Fruit fly (Drosophila melanogaster) whole organism, embryonic: ENCODE measurements around the gene CG2663.

Source experiments
- Bdp1 ChIP-seq: fragments of 200-800 bp; sonication (Bioruptor generic); optimal IDR thresholded peaks from 3 replicates; lab custom pipeline; 2016; ENCODE audit warnings: missing biosample characterization, missing genetic modification characterization
- C15 ChIP-seq: fragments of 200-800 bp; sonication (Bioruptor generic); IDR thresholded peaks from 3 replicates; pipeline ENCODE4 v1.3.6; 2022; ENCODE audit warnings: missing biosample characterization, missing genetic modification characterization
- CG10366 ChIP-seq: fragments of 200-800 bp; sonication (Bioruptor generic); IDR thresholded peaks from 2 replicates; pipeline ENCODE4 v1.3.6; 2022; ENCODE audit warnings: missing biosample characterization, missing genetic modification characterization
- CG10654 ChIP-seq: fragments of 200-800 bp; sonication (Bioruptor generic); optimal IDR thresholded peaks from 2 replicates; lab custom pipeline; 2016; ENCODE audit warnings: missing biosample characterization, missing genetic modification characterization
- CG12104 ChIP-seq: fragments of 200-800 bp; sonication (Bioruptor generic); optimal IDR thresholded peaks from 3 replicates; lab custom pipeline; 2016; ENCODE audit warnings: missing biosample characterization, missing genetic modification characterization
- CG14441 ChIP-seq: fragments of 200-800 bp; sonication (Bioruptor generic); IDR thresholded peaks from 2 replicates; pipeline ENCODE4 v1.3.6; 2022; ENCODE audit warnings: missing biosample characterization, missing genetic modification characterization
- CG15479 ChIP-seq: fragments of 200-800 bp; sonication (Bioruptor generic); optimal IDR thresholded peaks from 3 replicates; lab custom pipeline; 2019; ENCODE audit warnings: missing biosample characterization, mild to moderate bottlenecking, missing genetic modification characterization, moderate library complexity
- CG15696 ChIP-seq: fragments of 200-800 bp; sonication (Bioruptor generic); optimal IDR thresholded peaks from 2 replicates; lab custom pipeline; 2019; ENCODE audit warnings: missing biosample characterization, mild to moderate bottlenecking, missing genetic modification characterization, moderate library complexity
- CG17359 ChIP-seq: fragments of 200-800 bp; sonication (Bioruptor generic); optimal IDR thresholded peaks from 3 replicates; lab custom pipeline; 2018; ENCODE audit warnings: missing biosample characterization, mild to moderate bottlenecking, missing genetic modification characterization, moderate library complexity
- CG17361 ChIP-seq: fragments of 200-800 bp; sonication (Bioruptor generic); IDR thresholded peaks from 3 replicates; pipeline ENCODE4 v1.3.6; 2022; ENCODE audit warnings: missing biosample characterization, missing genetic modification characterization
- CG17829 ChIP-seq: fragments of 200-800 bp; optimal IDR thresholded peaks from 2 replicates; lab custom pipeline; 2019; ENCODE audit warnings: missing biosample characterization, mild to moderate bottlenecking, missing genetic modification characterization, moderate library complexity
- CG2875 ChIP-seq: fragments of 200-800 bp; sonication (Bioruptor generic); optimal IDR thresholded peaks from 2 replicates; lab custom pipeline; 2017; ENCODE audit warnings: missing biosample characterization, mild to moderate bottlenecking, missing genetic modification characterization, missing genetic modification reagents
- CG6254 ChIP-seq: fragments of 200-800 bp; sonication (Bioruptor generic); optimal IDR thresholded peaks from 3 replicates; lab custom pipeline; 2017; ENCODE audit warnings: mild to moderate bottlenecking, missing biosample characterization, missing genetic modification reagents, missing genetic modification characterization
- CG6765 ChIP-seq: fragments of 200-800 bp; sonication (Bioruptor generic); optimal IDR thresholded peaks from 3 replicates; lab custom pipeline; 2017; ENCODE audit warnings: missing biosample characterization, mild to moderate bottlenecking, missing genetic modification characterization
- CG8924 ChIP-seq: fragments of 200-800 bp; optimal IDR thresholded peaks from 3 replicates; lab custom pipeline; 2019; ENCODE audit warnings: missing biosample characterization, mild to moderate bottlenecking, missing genetic modification characterization, moderate library complexity
- Dbx ChIP-seq: fragments of 200-800 bp; sonication (Bioruptor generic); IDR thresholded peaks from 3 replicates; pipeline ENCODE4 v1.3.6; 2022; ENCODE audit warnings: missing biosample characterization, missing genetic modification characterization
- Dek ChIP-seq: fragments of 200-800 bp; sonication (Bioruptor generic); optimal IDR thresholded peaks from 3 replicates; lab custom pipeline; 2019; ENCODE audit warnings: missing biosample characterization, mild to moderate bottlenecking, missing genetic modification characterization, moderate library complexity
- Dll ChIP-seq: fragments of 200-800 bp; sonication (Bioruptor generic); IDR thresholded peaks from 4 replicates; pipeline ENCODE4 v1.3.6; 2022; ENCODE audit warnings: missing biosample characterization, missing genetic modification characterization; ENCODE audit not compliant: partially characterized antibody
- Doc3 ChIP-seq: fragments of 200-800 bp; sonication (Bioruptor generic); IDR thresholded peaks from 3 replicates; pipeline ENCODE4 v1.3.6; 2022; ENCODE audit warnings: missing biosample characterization, missing genetic modification characterization; ENCODE audit not compliant: partially characterized antibody
- Dp ChIP-seq: fragments of 200-800 bp; sonication (Bioruptor generic); optimal IDR thresholded peaks from 2 replicates; lab custom pipeline; 2018; ENCODE audit warnings: missing biosample characterization, mild to moderate bottlenecking, missing genetic modification characterization, moderate library complexity
- Fer2 ChIP-seq: fragments of 200-800 bp; sonication (Bioruptor generic); optimal IDR thresholded peaks from 2 replicates; lab custom pipeline; 2018; ENCODE audit warnings: missing biosample characterization, mild to moderate bottlenecking, missing genetic modification characterization, moderate library complexity
- Fer3 ChIP-seq: fragments of 200-800 bp; sonication (Bioruptor generic); optimal IDR thresholded peaks from 2 replicates; lab custom pipeline; 2018; ENCODE audit warnings: missing biosample characterization, mild to moderate bottlenecking, missing genetic modification characterization, moderate library complexity
- HLH3B ChIP-seq: fragments of 200-800 bp; sonication (Bioruptor generic); IDR thresholded peaks from 2 replicates; pipeline ENCODE4 v1.3.6; 2022; ENCODE audit warnings: missing biosample characterization, missing genetic modification characterization
- Hr51 ChIP-seq, 2 experiments: fragments of 200-800 bp; sonication (Bioruptor generic); optimal IDR thresholded peaks; 2 replicates in 1 of 2; 3 replicates in 1 of 2; lab custom pipeline; 2016 to 2018; ENCODE audit warnings: missing biosample characterization in 2 of 2, missing genetic modification characterization in 2 of 2, mild to moderate bottlenecking in 1 of 2, moderate library complexity in 1 of 2
- Max ChIP-seq: fragments of 200-800 bp; sonication (Bioruptor generic); optimal IDR thresholded peaks from 2 replicates; lab custom pipeline; 2016; ENCODE audit warnings: missing biosample characterization, mild to moderate bottlenecking, missing genetic modification characterization
- Sox100B ChIP-seq: fragments of 200-800 bp; sonication (Bioruptor generic); optimal IDR thresholded peaks from 3 replicates; lab custom pipeline; 2018; ENCODE audit warnings: missing biosample characterization, mild to moderate bottlenecking, missing genetic modification characterization
- Sox102F ChIP-seq: fragments of 200-800 bp; sonication (Bioruptor generic); optimal IDR thresholded peaks from 2 replicates; lab custom pipeline; 2018; ENCODE audit warnings: missing biosample characterization, mild to moderate bottlenecking, missing genetic modification characterization, moderate library complexity
- amos ChIP-seq: fragments of 200-800 bp; sonication (Bioruptor generic); IDR thresholded peaks from 2 replicates; pipeline ENCODE4 v1.3.6; 2022; ENCODE audit warnings: missing biosample characterization, missing genetic modification characterization; ENCODE audit not compliant: partially characterized antibody
- ara ChIP-seq: fragments of 200-800 bp; sonication (Bioruptor generic); IDR thresholded peaks from 2 replicates; pipeline ENCODE4 v1.3.6; 2022; ENCODE audit warnings: missing biosample characterization, missing genetic modification characterization
- caup ChIP-seq: fragments of 200-800 bp; sonication (Bioruptor generic); optimal IDR thresholded peaks from 3 replicates; lab custom pipeline; 2017; ENCODE audit warnings: missing biosample characterization, mild to moderate bottlenecking, missing genetic modification characterization, moderate library complexity; ENCODE audit not compliant: severe bottlenecking
- cwo ChIP-seq: fragments of 200-800 bp; sonication (Bioruptor generic); optimal IDR thresholded peaks from 3 replicates; lab custom pipeline; 2017; ENCODE audit warnings: missing biosample characterization, missing genetic modification characterization, mild to moderate bottlenecking, moderate library complexity, missing genetic modification reagents
- eyg ChIP-seq: fragments of 200-800 bp; sonication (Bioruptor generic); optimal IDR thresholded peaks from 3 replicates; lab custom pipeline; 2016; ENCODE audit warnings: missing biosample characterization, missing genetic modification characterization
- fd3F ChIP-seq: fragments of 200-800 bp; sonication (Bioruptor generic); optimal IDR thresholded peaks from 2 replicates; lab custom pipeline; 2018; ENCODE audit warnings: missing biosample characterization, mild to moderate bottlenecking, missing genetic modification characterization, moderate library complexity
- gem ChIP-seq: fragments of 200-800 bp; sonication (Bioruptor generic); optimal IDR thresholded peaks from 2 replicates; lab custom pipeline; 2019; ENCODE audit warnings: missing biosample characterization, mild to moderate bottlenecking, missing genetic modification characterization, moderate library complexity
- lmd ChIP-seq: fragments of 200-800 bp; sonication (Bioruptor generic); IDR thresholded peaks from 2 replicates; pipeline ENCODE4 v1.3.6; 2022; ENCODE audit warnings: missing biosample characterization, missing genetic modification characterization
- mam ChIP-seq: fragments of 200-800 bp; sonication (Bioruptor generic); optimal IDR thresholded peaks from 3 replicates; lab custom pipeline; 2016; ENCODE audit warnings: missing biosample characterization, missing genetic modification characterization
- onecut ChIP-seq: fragments of 200-800 bp; sonication (Bioruptor generic); IDR thresholded peaks from 2 replicates; pipeline ENCODE4 v1.3.6; 2022; ENCODE audit warnings: missing biosample characterization, missing genetic modification characterization
- org-1 ChIP-seq: fragments of 200-800 bp; sonication (Bioruptor generic); optimal IDR thresholded peaks from 2 replicates; lab custom pipeline; 2017; ENCODE audit warnings: missing biosample characterization, missing genetic modification characterization
- prd ChIP-seq, 3 experiments: fragments of >200 bp in 2 of 3; fragments of 200-800 bp in 1 of 3; sonication (Bioruptor generic) in 1 of 3; optimal IDR thresholded peaks in 2 of 3; IDR thresholded peaks in 1 of 3; 2 replicates in 2 of 3; 3 replicates in 1 of 3; pipeline versions ENCODE4 v1.3.6 to Lab custom; 2017 to 2022; ENCODE audit warnings: missing biosample characterization in 1 of 3, missing genetic modification characterization in 1 of 3
- ranshi ChIP-seq: fragments of 200-800 bp; sonication (Bioruptor generic); IDR thresholded peaks from 2 replicates; pipeline ENCODE4 v1.3.6; 2022; ENCODE audit warnings: missing biosample characterization, missing genetic modification characterization
- scrt ChIP-seq: fragments of 200-800 bp; sonication (Bioruptor generic); optimal IDR thresholded peaks from 2 replicates; lab custom pipeline; 2018; ENCODE audit warnings: missing biosample characterization, mild to moderate bottlenecking, missing genetic modification characterization, moderate library complexity
- sisA ChIP-seq: fragments of 200-800 bp; sonication (Bioruptor generic); IDR thresholded peaks from 2 replicates; pipeline ENCODE4 v1.3.6; 2022; ENCODE audit warnings: missing biosample characterization, missing genetic modification characterization
- sr ChIP-seq: fragments of 200-800 bp; sonication (Bioruptor generic); IDR thresholded peaks from 3 replicates; pipeline ENCODE4 v1.3.6; 2022; ENCODE audit warnings: missing biosample characterization, missing genetic modification characterization
- tap ChIP-seq: fragments of 200-800 bp; optimal IDR thresholded peaks from 3 replicates; lab custom pipeline; 2019; ENCODE audit warnings: missing biosample characterization, mild to moderate bottlenecking, missing genetic modification characterization, moderate library complexity
- tgo ChIP-seq: fragments of 200-800 bp; sonication (Bioruptor generic); IDR thresholded peaks from 3 replicates; pipeline ENCODE4 v1.3.6; 2022; ENCODE audit warnings: missing biosample characterization, missing genetic modification characterization
- zf30C ChIP-seq: fragments of 200-800 bp; sonication (Bioruptor generic); optimal IDR thresholded peaks from 3 replicates; lab custom pipeline; 2018; ENCODE audit warnings: missing biosample characterization, mild to moderate bottlenecking, missing genetic modification characterization

CG2663 gene

dm6 chr3R:5414147-5414748 lies 10.3 kb upstream of the CG2663 start, which contains the start of gene CG14669 (continued):
- TF ChIP-seq Dll (GFP tag; lab: Robert Waterston, UW) (no peak), onecut (GFP tag; lab: Robert Waterston, UW) (no peak), CG6254 (GFP tag; lab: Kevin White, UChicago) (no peak), Doc3 (GFP tag; lab: Robert Waterston, UW) (peak; percentile 22; the same call in 1 of the 3 replicates), Dbx (0 out of 3 replicates have a peak, but pooled peaks have one; percentile 15)

dm6 chr3R:5412987-5413386 lies 9.1 kb upstream of the CG2663 start:
- no peak for TF ChIP-seq CG14441 (GFP tag; lab: Robert Waterston, UW)
- peak; percentile 44 for TF ChIP-seq CG17829
- peak; percentile 23; the same call in 1 of the 2 replicates for TF ChIP-seq HLH3B (GFP tag; lab: Robert Waterston, UW)
- TF ChIP-seq sisA, result peak; percentile 11; the same call in 1 of the 2 replicates
- peak; percentile 54 for TF ChIP-seq Sox102F
- TF ChIP-seq CG15696, result peak; percentile 16
- peak; percentile 31 for TF ChIP-seq org-1 (GFP tag; lab: Kevin White, UChicago)
- TF ChIP-seq caup (GFP tag; lab: Kevin White, UChicago), result peak; percentile 31
- peak; percentile 7 for TF ChIP-seq Max
- no peak for TF ChIP-seq amos (GFP tag; lab: Robert Waterston, UW)
- TF ChIP-seq fd3F, result peak; percentile 25
- TF ChIP-seq Dp (GFP tag; lab: Kevin White, UChicago), result no peak
- no peak for TF ChIP-seq sr
- peak; percentile 69; the same call in 1 of the 3 replicates for TF ChIP-seq CG17361 (GFP tag; lab: Robert Waterston, UW)
- TF ChIP-seq gem (tag; lab: Kevin White, UChicago), result peak; percentile 68
- TF ChIP-seq cwo (GFP tag; lab: Kevin White, UChicago), result peak; percentile 50
- peak; percentile 15 for TF ChIP-seq Fer2 (tag; lab: Kevin White, UChicago)
- peak; percentile 15 for TF ChIP-seq CG10654 (GFP tag; lab: Kevin White, UChicago)
- TF ChIP-seq prd (optimal IDR thresholded peaks at IDR 0.05; lab: Kevin White, UChicago), result no peak
- peak; percentile 51; the same call in 2 of the 3 replicates for TF ChIP-seq prd (GFP tag; IDR thresholded peaks at IDR 0.05; lab: Robert Waterston, UW)
- peak; percentile 62 for TF ChIP-seq Sox100B (GFP tag; lab: Kevin White, UChicago)
- peak in 1 of 2 experiments; percentile 71 for TF ChIP-seq Hr51 (GFP tag; optimal IDR thresholded peaks at IDR 0.05; lab: Kevin White, UChicago)
- TF ChIP-seq scrt (GFP tag; lab: Kevin White, UChicago), result peak; percentile 4
- TF ChIP-seq Fer3, result peak; percentile 45
- peak; percentile 11 for TF ChIP-seq CG12104 (GFP tag; lab: Kevin White, UChicago)
- no peak for TF ChIP-seq lmd (GFP tag; lab: Robert Waterston, UW)
- peak; percentile 14 for TF ChIP-seq zf30C (GFP tag; lab: Kevin White, UChicago)
- TF ChIP-seq ranshi (GFP tag; lab: Robert Waterston, UW), result peak; percentile 10; the same call in 1 of the 2 replicates
- peak; percentile 47 for TF ChIP-seq CG8924
- TF ChIP-seq tgo (GFP tag; lab: Robert Waterston, UW), result peak; percentile 30; the same call in 1 of the 3 replicates
- no peak for TF ChIP-seq ara (GFP tag; lab: Robert Waterston, UW)
- TF ChIP-seq CG17359 (tag; lab: Kevin White, UChicago), result peak; percentile 42
- no peak for TF ChIP-seq CG15479 (GFP tag; lab: Kevin White, UChicago)
- peak; percentile 19 for TF ChIP-seq tap (tag; lab: Kevin White, UChicago)
- peak; percentile 45 for TF ChIP-seq CG6765
- peak; percentile 2 for TF ChIP-seq CG2875 (GFP tag; lab: Kevin White, UChicago)
- peak; percentile 1 for TF ChIP-seq Dek (tag; lab: Kevin White, UChicago)
- TF ChIP-seq eyg (GFP tag; lab: Kevin White, UChicago), result no peak
- no peak for TF ChIP-seq Bdp1 (GFP tag; lab: Kevin White, UChicago)
- 0 out of 3 replicates have a peak, but pooled peaks have one; percentile 33 for TF ChIP-seq C15 (GFP tag; lab: Robert Waterston, UW)
- TF ChIP-seq mam (GFP tag; lab: Kevin White, UChicago), result peak; percentile 6
- peak; percentile 16; the same call in 1 of the 2 replicates for TF ChIP-seq CG10366 (GFP tag; lab: Robert Waterston, UW)
